Fruit fly (Drosophila melanogaster): ENCODE data around the gene Ets65A.

Gene Ets65A

DNA sequence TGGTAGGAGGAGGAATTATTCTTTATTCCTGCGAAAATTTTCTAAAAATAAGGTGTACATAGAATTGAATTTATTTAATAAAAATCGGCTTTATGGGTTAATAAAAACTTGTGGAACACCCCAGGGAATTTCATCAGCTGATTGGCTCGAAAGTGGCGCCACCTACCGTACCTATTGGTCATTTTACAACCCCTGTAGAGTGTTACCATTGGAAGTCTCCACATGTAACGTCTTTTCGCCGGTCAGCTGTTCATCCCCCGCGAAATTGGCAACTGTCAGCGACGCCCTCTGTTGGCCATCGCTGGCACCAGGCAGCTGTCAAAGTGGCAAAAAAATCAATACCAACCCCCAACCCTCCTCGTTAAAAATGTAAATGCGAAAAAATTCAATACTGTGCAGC is 14.9 kb upstream of the Ets65A start, which contains the start of gene CG13293 (continued):
- TF ChIP-seq CG14710 (tag; optimal IDR thresholded peaks at IDR 0.05) (peak; percentile 17), HLHmδ (GFP tag; optimal IDR thresholded peaks at IDR 0.05) (peak; percentile 25), Taf1 (GFP tag; IDR thresholded peaks at IDR 0.05) (no peak), Dip2 (GFP tag; IDR thresholded peaks at IDR 0.05) (no peak), Dref (GFP tag; IDR thresholded peaks at IDR 0.05) (0 out of 2 replicates have a peak, but pooled peaks have one; percentile 14), insv (GFP tag; optimal IDR thresholded peaks at IDR 0.05) (peak in 1 of 2 experiments; percentile 20), CG1603 (tag; optimal IDR thresholded peaks at IDR 0.05) (peak; percentile 27), Sox102F (GFP tag; optimal IDR thresholded peaks at IDR 0.05) (no peak), CG1233 (GFP tag; optimal IDR thresholded peaks at IDR 0.05) (no peak), aop (GFP tag; IDR thresholded peaks at IDR 0.05) (no peak), Hey (tag; optimal IDR thresholded peaks at IDR 0.05) (no peak), ranshi (GFP tag; IDR thresholded peaks at IDR 0.05) (no peak), abd-A (tag; optimal IDR thresholded peaks at IDR 0.05) (peak; percentile 61), cad (GFP tag; optimal IDR thresholded peaks at IDR 0.05) (peak; percentile 28), sr (GFP tag; IDR thresholded peaks at IDR 0.05) (no peak), pb (GFP tag; optimal IDR thresholded peaks at IDR 0.05) (no peak), scrt (GFP tag; optimal IDR thresholded peaks at IDR 0.05) (peak; percentile 53), CG6854 (GFP tag; optimal IDR thresholded peaks at IDR 0.05) (no peak), CG3838 (GFP tag; optimal IDR thresholded peaks at IDR 0.05) (no peak), seq (GFP tag; IDR thresholded peaks at IDR 0.05) (peak; percentile 97), CHES-1-like (GFP tag; optimal IDR thresholded peaks at IDR 0.05) (no peak), CG5180 (GFP tag; optimal IDR thresholded peaks at IDR 0.05) (no peak), Side (GFP tag; optimal IDR thresholded peaks at IDR 0.05) (no peak), sqz (GFP tag; optimal IDR thresholded peaks at IDR 0.05) (peak; percentile 69), tin (GFP tag; optimal IDR thresholded peaks at IDR 0.05) (no peak), Med (GFP tag) (peak; percentile 63), cato (GFP tag; optimal IDR thresholded peaks at IDR 0.05; ENCODE audit: borderline replicate concordance) (no peak), CG11723 (GFP tag; optimal IDR thresholded peaks at IDR 0.05) (no peak), unc-4 (GFP tag; IDR thresholded peaks at IDR 0.05; ENCODE audit: partially characterized antibody) (no peak), CG7357 (GFP tag; IDR thresholded peaks at IDR 0.05) (0 out of 3 replicates have a peak, but pooled peaks have one; percentile 16), CG7928 (GFP tag; optimal IDR thresholded peaks at IDR 0.05) (no peak), CG17361 (GFP tag; IDR thresholded peaks at IDR 0.05) (no peak), luna (GFP tag; optimal IDR thresholded peaks at IDR 0.05) (no peak), Rfx (GFP tag; IDR thresholded peaks at IDR 0.05) (0 out of 2 replicates have a peak, but pooled peaks have one; percentile 11), CTCF (GFP tag; optimal IDR thresholded peaks at IDR 0.05) (peak; percentile 93), CG11247 (GFP tag; IDR thresholded peaks at IDR 0.05) (no peak), CG30403 (GFP tag; optimal IDR thresholded peaks at IDR 0.05) (no peak), Aef1 (GFP tag; IDR thresholded peaks at IDR 0.05) (no peak), Stat92E (GFP tag; optimal IDR thresholded peaks at IDR 0.05) (no peak), run (tag; optimal IDR thresholded peaks at IDR 0.05) (no peak), CG4730 (GFP tag; IDR thresholded peaks at IDR 0.05) (no peak), fd64A (GFP tag; optimal IDR thresholded peaks at IDR 0.05) (no peak), CG31365 (tag; optimal IDR thresholded peaks at IDR 0.05) (no peak), CG11504 (tag; optimal IDR thresholded peaks at IDR 0.05) (peak; percentile 12), sna (GFP tag; IDR thresholded peaks at IDR 0.05; ENCODE audit: partially characterized antibody) (no peak), Oli (tag; optimal IDR thresholded peaks at IDR 0.05) (no peak), Awh (GFP tag; IDR thresholded peaks at IDR 0.05) (no peak), Deaf1 (tag; optimal IDR thresholded peaks at IDR 0.05) (no peak), D (optimal IDR thresholded peaks at IDR 0.05) (no peak), D (GFP tag; optimal IDR thresholded peaks at IDR 0.05) (no peak), CrebB (tag; optimal IDR thresholded peaks at IDR 0.05) (no peak), ftz-f1 (GFP tag; optimal IDR thresholded peaks at IDR 0.05) (no peak)
